Fruit fly (Drosophila melanogaster) whole organism: ENCODE data around the gene CkIIalpha-i1.

ENCODE experiments used
- CG8478 ChIP-seq: fragments of >200 bp; optimal IDR thresholded peaks from 2 replicates; lab custom pipeline; 2018; ENCODE audit warnings: inconsistent platforms
- Dll ChIP-seq: fragments of >200 bp; optimal IDR thresholded peaks from 2 replicates; lab custom pipeline; 2017
- pan ChIP-seq: fragments of >200 bp; optimal IDR thresholded peaks from 2 replicates; lab custom pipeline; 2017
- psq ChIP-seq: fragments of >200 bp; optimal IDR thresholded peaks from 2 replicates; lab custom pipeline; 2017
- usp ChIP-seq: fragments of >200 bp; optimal IDR thresholded peaks from 2 replicates; lab custom pipeline; 2017; ENCODE audit warnings: missing biosample characterization, missing genetic modification characterization, mixed read lengths

- TF ChIP-seq Dll (lab: Kevin White, UChicago) (no peak), CG8478 (lab: Kevin White, UChicago) (no peak), pan (lab: Kevin White, UChicago) (no peak), psq (lab: Kevin White, UChicago) (no peak), usp (GFP tag; lab: Kevin White, UChicago) (no peak)
Observed at dm6 chr3L:15808022-15808421, 8.8 kb upstream of the CkIIalpha-i1 start, which contains the start of gene CG6244.
